Worm (Caenorhabditis elegans) whole organism, L4 larva: ENCODE data around the gene fbxb-114.
"Not testable (repeated sequence)": the region's sequence is repeated elsewhere in the genome, so short reads cannot be mapped to it uniquely, and the experiment has no call there.

Source experiments
- F44E2.7 ChIP-seq: fragments of 200-800 bp; sonication (Bioruptor generic); IDR thresholded peaks from 2 replicates; pipeline ENCODE4 v2.1.2; 2022; ENCODE audit warnings: missing genetic modification characterization, missing compliant biosample characterization
- F49E8.2 ChIP-seq: sonication (generic microtip); optimal IDR thresholded peaks from 2 replicates; lab custom pipeline; 2016; ENCODE audit warnings: missing compliant biosample characterization, mild to moderate bottlenecking, missing genetic modification characterization, borderline replicate concordance
- R02D3.7 ChIP-seq: fragments of 150-350 bp; sonication (generic microtip); optimal IDR thresholded peaks from 3 replicates; lab custom pipeline; 2014; ENCODE audit warnings: missing biosample characterization, missing genetic modification characterization
- Y48G9A.11 ChIP-seq: fragments of 200-800 bp; sonication (Bioruptor generic); IDR thresholded peaks from 2 replicates; pipeline ENCODE4 v1.3.6; 2022; ENCODE audit warnings: missing genetic modification reagents, missing genetic modification characterization, missing compliant biosample characterization
- Y5F2A.4 ChIP-seq: fragments of 200-800 bp; sonication (Bioruptor generic); optimal IDR thresholded peaks from 2 replicates; lab custom pipeline; 2018; ENCODE audit warnings: mild to moderate bottlenecking, missing genetic modification characterization, missing compliant biosample characterization
- Y75B8A.6 ChIP-seq: fragments of 200-800 bp; sonication (Bioruptor generic); IDR thresholded peaks from 2 replicates; pipeline ENCODE4 v1.3.6; 2022; ENCODE audit warnings: missing genetic modification reagents, missing genetic modification characterization, missing compliant biosample characterization
- ZK337.2 ChIP-seq: fragments of 200-800 bp; sonication (Bioruptor generic); IDR thresholded peaks from 2 replicates; pipeline ENCODE4 v1.3.6; 2022; ENCODE audit warnings: missing genetic modification reagents, missing genetic modification characterization, missing compliant biosample characterization
- aha-1 ChIP-seq: fragments of 150-350 bp; peaks from one replicate; lab custom pipeline; 2014; ENCODE audit warnings: missing biosample characterization, missing genetic modification characterization
- ceh-28 ChIP-seq: fragments of 150-350 bp; optimal IDR thresholded peaks from 2 replicates; lab custom pipeline; 2014; ENCODE audit warnings: missing biosample characterization, missing genetic modification reagents, missing genetic modification characterization
- ceh-44 ChIP-seq: fragments of 200-800 bp; sonication (Bioruptor generic); IDR thresholded peaks from 2 replicates; pipeline ENCODE4 v1.3.6; 2022; ENCODE audit warnings: missing genetic modification reagents, missing genetic modification characterization, missing compliant biosample characterization
- daf-16 ChIP-seq, 3 experiments: sonication (generic microtip); optimal IDR thresholded peaks; 2 replicates each; lab custom pipeline; 2016 to 2017; ENCODE audit warnings: missing genetic modification characterization in 3 of 3, missing genetic modification reagents in 3 of 3, mild to moderate bottlenecking in 2 of 3, missing compliant biosample characterization in 2 of 3, missing biosample characterization in 1 of 3, moderate library complexity in 1 of 3
- daf-19 ChIP-seq: fragments of 200-800 bp; sonication (Bioruptor generic); conservative IDR thresholded peaks from 2 replicates; pipeline ENCODE4 v1.3.6; 2022; ENCODE audit warnings: missing genetic modification characterization, missing compliant biosample characterization
- dmd-9 ChIP-seq: fragments of 200-800 bp; sonication (Bioruptor generic); IDR thresholded peaks from 2 replicates; pipeline ENCODE4 v1.3.6; 2022; ENCODE audit warnings: missing genetic modification reagents, missing genetic modification characterization, missing compliant biosample characterization
- dpl-1 ChIP-seq: fragments of 150-350 bp; optimal IDR thresholded peaks from 2 replicates; lab custom pipeline; 2014; ENCODE audit warnings: missing biosample characterization, missing genetic modification reagents, missing genetic modification characterization
- egl-27 ChIP-seq: sonication (generic microtip); optimal IDR thresholded peaks from 3 replicates; lab custom pipeline; 2017; ENCODE audit warnings: missing biosample characterization, missing genetic modification reagents, missing genetic modification characterization
- egl-43 ChIP-seq: fragments of 200-800 bp; sonication (Bioruptor generic); IDR thresholded peaks from 2 replicates; pipeline ENCODE4 v1.3.6; 2022; ENCODE audit warnings: missing genetic modification reagents, missing genetic modification characterization, missing compliant biosample characterization
- fos-1 ChIP-seq: fragments of 150-350 bp; optimal IDR thresholded peaks from 2 replicates; lab custom pipeline; 2014; ENCODE audit warnings: missing biosample characterization, missing genetic modification characterization
- hif-1 ChIP-seq, 2 experiments: sonication (generic microtip); optimal IDR thresholded peaks; 2 replicates each; lab custom pipeline; 2016 to 2017; ENCODE audit warnings: missing compliant biosample characterization in 2 of 2, missing genetic modification characterization in 2 of 2, missing genetic modification reagents in 2 of 2, missing genotype in 2 of 2, mild to moderate bottlenecking in 1 of 2
- lim-7 ChIP-seq: fragments of 200-800 bp; sonication (Bioruptor generic); IDR thresholded peaks from 2 replicates; pipeline ENCODE4 v1.3.6; 2022; ENCODE audit warnings: missing genetic modification characterization, missing compliant biosample characterization
- lin-13 ChIP-seq: fragments of 150-350 bp; optimal IDR thresholded peaks from 2 replicates; lab custom pipeline; 2014; ENCODE audit warnings: missing biosample characterization, missing genetic modification reagents, missing genetic modification characterization
- lin-39 ChIP-seq: fragments of 150-350 bp; optimal IDR thresholded peaks from 2 replicates; lab custom pipeline; 2014; ENCODE audit warnings: missing biosample characterization, missing genetic modification reagents, missing genetic modification characterization
- mep-1 ChIP-seq: fragments of 150-350 bp; sonication (generic microtip); optimal IDR thresholded peaks from 3 replicates; lab custom pipeline; 2014; ENCODE audit warnings: missing biosample characterization, missing genetic modification characterization
- mxl-2 ChIP-seq: fragments of 200-800 bp; sonication (Bioruptor generic); conservative IDR thresholded peaks from 2 replicates; pipeline ENCODE4 v1.3.6; 2022; ENCODE audit warnings: missing genetic modification reagents, missing genetic modification characterization, missing compliant biosample characterization
- mxl-3 ChIP-seq: fragments of 200-800 bp; sonication (Bioruptor generic); optimal IDR thresholded peaks from 2 replicates; lab custom pipeline; 2018; ENCODE audit warnings: mild to moderate bottlenecking, missing genetic modification characterization, missing compliant biosample characterization
- nhr-102 ChIP-seq: sonication (generic microtip); optimal IDR thresholded peaks from 2 replicates; lab custom pipeline; 2016; ENCODE audit warnings: mild to moderate bottlenecking, missing genetic modification characterization, moderate library complexity, missing compliant biosample characterization
- nhr-11 ChIP-seq: fragments of 150-350 bp; optimal IDR thresholded peaks from 2 replicates; lab custom pipeline; 2014; ENCODE audit warnings: missing biosample characterization, missing genetic modification characterization
- nhr-42 ChIP-seq: fragments of 200-800 bp; sonication (Bioruptor generic); IDR thresholded peaks from 2 replicates; pipeline ENCODE4 v1.3.6; 2022; ENCODE audit warnings: missing genetic modification characterization, missing compliant biosample characterization
- php-3 ChIP-seq: fragments of 200-800 bp; sonication (Bioruptor generic); IDR thresholded peaks from 2 replicates; pipeline ENCODE4 v1.3.6; 2022; ENCODE audit warnings: missing genetic modification reagents, missing genetic modification characterization, missing compliant biosample characterization
- saeg-2 ChIP-seq: fragments of 200-800 bp; sonication (Bioruptor generic); IDR thresholded peaks from 2 replicates; pipeline ENCODE4 v1.3.6; 2022; ENCODE audit warnings: missing genetic modification reagents, missing genetic modification characterization, missing compliant biosample characterization
- set-16 ChIP-seq: fragments of 200-800 bp; sonication (Bioruptor generic); IDR thresholded peaks from 2 replicates; pipeline ENCODE4 v1.3.6; 2022; ENCODE audit warnings: missing genetic modification reagents, missing genetic modification characterization, missing compliant biosample characterization
- skn-1 ChIP-seq: fragments of 150-350 bp; optimal IDR thresholded peaks from 2 replicates; lab custom pipeline; 2014; ENCODE audit warnings: missing biosample characterization, missing genetic modification characterization
- snpc-1.2 ChIP-seq: fragments of 200-800 bp; sonication (Bioruptor generic); IDR thresholded peaks from 2 replicates; pipeline ENCODE4 v1.3.6; 2022; ENCODE audit warnings: missing genetic modification reagents, missing genetic modification characterization, missing compliant biosample characterization
- snpc-4 ChIP-seq: fragments of 150-350 bp; optimal IDR thresholded peaks from 2 replicates; lab custom pipeline; 2014; ENCODE audit warnings: missing biosample characterization, missing genetic modification characterization
- spr-3 ChIP-seq: fragments of 200-800 bp; sonication (Bioruptor generic); optimal IDR thresholded peaks from 2 replicates; lab custom pipeline; 2018; ENCODE audit warnings: mild to moderate bottlenecking, missing genetic modification characterization, missing compliant biosample characterization
- unc-39 ChIP-seq: sonication (generic microtip); optimal IDR thresholded peaks from 2 replicates; lab custom pipeline; 2017; ENCODE audit warnings: missing biosample characterization, missing genetic modification characterization
- zfp-3 ChIP-seq: fragments of 200-800 bp; sonication (Bioruptor generic); conservative IDR thresholded peaks from 2 replicates; pipeline ENCODE4 v1.3.6; 2022; ENCODE audit warnings: missing genetic modification reagents, missing genetic modification characterization, missing compliant biosample characterization
- ztf-11 ChIP-seq: fragments of 150-350 bp; optimal IDR thresholded peaks from 2 replicates; lab custom pipeline; 2014; ENCODE audit warnings: missing biosample characterization, missing genetic modification characterization

The fbxb-114 gene

ce11 chrX:16872446-16872962 lies 49.1 kb upstream of the fbxb-114 start, which contains the start of gene T20F7.1 (continued):
- TF ChIP-seq snpc-4, result no peak
- TF ChIP-seq ztf-11 (tag; lab: Kevin White, UChicago), result no peak
- no peak for TF ChIP-seq egl-27 (tag; lab: Kevin White, UChicago)
- no peak for TF ChIP-seq lin-13
- TF ChIP-seq daf-19 (GFP tag; lab: Robert Waterston, UW), result no peak
- TF ChIP-seq saeg-2 (GFP tag; lab: Robert Waterston, UW), result no peak
- peak; percentile 62 for TF ChIP-seq mxl-3 (GFP tag; lab: Kevin White, UChicago)
- TF ChIP-seq daf-16 (GFP tag; optimal IDR thresholded peaks at IDR 0.05; lab: Kevin White, UChicago), result peak in 1 of 2 experiments; percentile 87
- TF ChIP-seq daf-16 (tag; optimal IDR thresholded peaks at IDR 0.05; lab: Kevin White, UChicago), result peak; percentile 84
- TF ChIP-seq Y48G9A.11 (GFP tag; lab: Robert Waterston, UW), result no peak
- TF ChIP-seq, all 104 proteins: peak for 24

- TF ChIP-seq nhr-42 (GFP tag; lab: Robert Waterston, UW), result no peak
- TF ChIP-seq, all 104 proteins: peak for 0
These were observed 41.2 kb upstream of the fbxb-114 start, which contains the start of gene acs-9 for ce11 chrX:16880426-16880825. TSS of gene acs-9 (minus strand) at chrX:16880526.

- TF ChIP-seq lin-13; egl-43 (GFP tag; lab: Robert Waterston, UW); skn-1 (tag; lab: Kevin White, UChicago): not testable (repeated sequence)
These were observed 38.2 kb upstream of the fbxb-114 start, which contains the start of gene Y13C8A.1 for ce11 chrX:16883426-16883825. TSS of gene Y13C8A.1 (plus strand) at chrX:16883726.

- TF ChIP-seq R02D3.7 (tag; lab: Kevin White, UChicago), result no peak
- 0 out of 2 replicates have a peak, but pooled peaks have one; percentile 11 for TF ChIP-seq lim-7 (GFP tag; lab: Robert Waterston, UW)
- TF ChIP-seq aha-1 (tag; lab: Kevin White, UChicago), result no peak
- TF ChIP-seq set-16 (GFP tag; lab: Robert Waterston, UW), result peak; percentile 73
- no peak for TF ChIP-seq unc-39
These were observed 37.6 kb upstream of the fbxb-114 start for ce11 chrX:16884075-16884474.

ce11 chrX:16891683-16892082 lies 29.9 kb upstream of the fbxb-114 start, which contains the start of gene F39F10.3:
TSS of gene F39F10.3 (plus strand) at chrX:16891983.
- no peak for TF ChIP-seq ZK337.2 (GFP tag; lab: Robert Waterston, UW)
- no peak for TF ChIP-seq hif-1 (tag; optimal IDR thresholded peaks at IDR 0.05; lab: Kevin White, UChicago)

ce11 chrX:16893767-16894166 lies 27.9 kb upstream of the fbxb-114 start:
- TF ChIP-seq php-3 (GFP tag; lab: Robert Waterston, UW) (0 out of 2 replicates have a peak, but pooled peaks have one; percentile 40), set-16 (GFP tag; lab: Robert Waterston, UW) (peak; percentile 66), snpc-1.2 (GFP tag; lab: Robert Waterston, UW) (peak; percentile 71; the same call in 1 of the 2 replicates), ceh-44 (GFP tag; lab: Robert Waterston, UW) (no peak), F49E8.2 (tag; lab: Kevin White, UChicago) (peak; percentile 5), F44E2.7 (no peak), lim-7 (GFP tag; lab: Robert Waterston, UW) (peak; percentile 68; the same call in 1 of the 2 replicates), egl-43 (GFP tag; lab: Robert Waterston, UW) (0 out of 2 replicates have a peak, but pooled peaks have one; percentile 50), dpl-1 (no peak), Y75B8A.6 (GFP tag; lab: Robert Waterston, UW) (no peak)

- TF ChIP-seq mep-1 (tag; lab: Kevin White, UChicago) (no peak), dmd-9 (GFP tag; lab: Robert Waterston, UW) (no peak), lin-39 (tag; lab: Kevin White, UChicago) (no peak), zfp-3 (GFP tag; lab: Robert Waterston, UW) (no peak), lim-7 (GFP tag; lab: Robert Waterston, UW) (no peak), mxl-2 (no peak), nhr-102 (no peak), hif-1 (tag; optimal IDR thresholded peaks at IDR 0.05; lab: Kevin White, UChicago) (no peak), ceh-28 (no peak), Y5F2A.4 (no peak), mxl-3 (GFP tag; lab: Kevin White, UChicago) (no peak), fos-1 (tag; lab: Kevin White, UChicago) (no peak), nhr-11 (no peak), unc-39 (no peak), spr-3 (GFP tag; lab: Kevin White, UChicago) (no peak)
These were observed 27.1 kb upstream of the fbxb-114 start, which contains the start of gene F39F10.2 for ce11 chrX:16894577-16894976. TSS of gene F39F10.2 (plus strand) at chrX:16894877.
